Worm (Caenorhabditis elegans): ENCODE data around the gene T16G12.6.

DNA sequence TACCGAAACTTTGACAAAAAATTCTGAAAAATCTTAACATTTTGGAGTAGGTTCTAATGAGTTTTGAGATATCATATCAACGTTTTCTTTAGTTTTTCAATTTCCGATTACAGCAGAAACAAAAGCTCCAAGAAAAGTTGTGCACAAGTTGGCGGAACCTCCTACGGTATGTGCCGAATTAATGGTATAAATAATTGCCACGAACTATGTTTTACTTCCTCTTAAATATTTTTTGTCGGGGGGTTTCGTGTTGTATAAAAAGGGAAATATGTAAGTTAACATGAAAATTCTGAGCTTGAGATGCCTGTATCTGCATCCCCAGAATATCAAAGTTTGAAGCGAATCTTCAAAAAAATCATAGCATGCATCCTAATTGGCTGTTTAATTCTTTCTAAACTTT is 35.5 kb upstream of the T16G12.6 start, which contains the start of gene M04D8.8:
- no peak for TF ChIP-seq pha-4 (tag; optimal IDR thresholded peaks at IDR 0.05)
- no peak for TF ChIP-seq pax-1 (tag; optimal IDR thresholded peaks at IDR 0.05)
- no peak for TF ChIP-seq C38D4.7 (GFP tag; optimal IDR thresholded peaks at IDR 0.05)
- TF ChIP-seq ets-4 (tag; optimal IDR thresholded peaks at IDR 0.05), result no peak
- no peak for TF ChIP-seq F13H6.1 (tag; optimal IDR thresholded peaks at IDR 0.05)

All from whole organism, late embryonic.